Worm (Caenorhabditis elegans) whole organism, young adult: Measurements from ENCODE around the gene ceh-63.

Experiments used
- F57A8.1 ChIP-seq: fragments of 200-800 bp; sonication (Bioruptor generic); optimal IDR thresholded peaks from 2 replicates; lab custom pipeline; 2018; ENCODE audit warnings: mild to moderate bottlenecking, missing genetic modification characterization, moderate library complexity, missing compliant biosample characterization
- Y95B8A.8 ChIP-seq: fragments of 200-800 bp; sonication (Bioruptor generic); IDR thresholded peaks from 2 replicates; pipeline ENCODE4 v1.3.6; 2022; ENCODE audit warnings: missing genetic modification reagents, missing genetic modification characterization, missing compliant biosample characterization
- dpl-1 ChIP-seq: fragments of 150-350 bp; optimal IDR thresholded peaks from 2 replicates; lab custom pipeline; 2014; ENCODE audit warnings: missing biosample characterization, missing genetic modification reagents, missing genetic modification characterization
- lin-35 ChIP-seq, 3 experiments: fragments of 150-350 bp in 2 of 3; sonication (generic microtip) in 1 of 3; optimal IDR thresholded peaks; 2 replicates each; lab custom pipeline; 2014 to 2018; ENCODE audit warnings: missing biosample characterization in 3 of 3, missing genetic modification characterization in 3 of 3, missing genetic modification reagents in 3 of 3
- nfyb-1 ChIP-seq: fragments of 200-800 bp; sonication (Bioruptor generic); IDR thresholded peaks from 2 replicates; pipeline ENCODE4 v1.3.6; 2022; ENCODE audit warnings: missing genetic modification reagents, missing genetic modification characterization, missing compliant biosample characterization

DNA sequence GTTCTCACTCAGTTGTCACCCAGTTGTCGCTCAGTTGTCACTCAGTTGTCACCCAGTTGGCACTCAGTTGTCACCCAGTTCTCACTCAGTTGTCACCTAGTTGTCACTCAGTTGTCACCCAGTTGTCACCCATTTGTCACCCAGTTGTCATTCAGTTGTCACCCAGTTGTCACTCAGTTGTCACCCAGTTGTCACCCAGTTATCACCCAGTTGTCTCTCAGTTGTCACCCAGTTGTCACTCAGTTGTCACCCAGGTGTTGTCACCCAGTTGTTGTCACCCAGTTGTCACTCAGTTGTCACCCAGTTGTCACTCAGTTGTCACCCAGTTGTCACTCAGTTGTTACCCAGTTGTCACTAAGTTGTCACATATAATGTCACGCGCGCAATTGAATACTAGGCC is 42.3 kb downstream of the ceh-63 start:
- TF ChIP-seq lin-35 (GFP tag; optimal IDR thresholded peaks at IDR 0.05; lab: Kevin White, UChicago) (no peak), dpl-1 (GFP tag; lab: Kevin White, UChicago) (no peak), F57A8.1 (GFP tag; lab: Kevin White, UChicago) (no peak), Y95B8A.8 (GFP tag; lab: Robert Waterston, UW) (no peak), nfyb-1 (GFP tag; lab: Robert Waterston, UW) (peak; percentile 51; the same call in 1 of the 2 replicates)
